Fruit fly (Drosophila melanogaster) whole organism, embryonic: Measurements from ENCODE around the gene CG14644.

Experiments used
- Bdp1 ChIP-seq: fragments of 200-800 bp; sonication (Bioruptor generic); optimal IDR thresholded peaks from 3 replicates; lab custom pipeline; 2016; ENCODE audit warnings: missing biosample characterization, missing genetic modification characterization
- Bgb ChIP-seq: fragments of 200-800 bp; sonication (Bioruptor generic); IDR thresholded peaks from 2 replicates; pipeline ENCODE4 v1.3.6; 2022; ENCODE audit warnings: missing biosample characterization, missing genetic modification characterization; ENCODE audit not compliant: partially characterized antibody
- CG11247 ChIP-seq: fragments of 200-800 bp; sonication (Bioruptor generic); IDR thresholded peaks from 2 replicates; pipeline ENCODE4 v1.3.6; 2022; ENCODE audit warnings: missing biosample characterization, missing genetic modification characterization
- CG11695 ChIP-seq: fragments of 200-800 bp; sonication (Bioruptor generic); IDR thresholded peaks from 3 replicates; pipeline ENCODE4 v1.3.6; 2022; ENCODE audit warnings: missing biosample characterization, missing genetic modification characterization
- CG11696 ChIP-seq: fragments of 200-800 bp; sonication (Bioruptor generic); IDR thresholded peaks from 2 replicates; pipeline ENCODE4 v1.3.6; 2022; ENCODE audit warnings: missing biosample characterization, missing genetic modification characterization
- CG12155 ChIP-seq: fragments of 200-800 bp; sonication (Bioruptor generic); optimal IDR thresholded peaks from 3 replicates; lab custom pipeline; 2016; ENCODE audit warnings: missing biosample characterization, missing genetic modification characterization
- CG12236 ChIP-seq: fragments of 200-800 bp; sonication (Bioruptor generic); optimal IDR thresholded peaks from 2 replicates; lab custom pipeline; 2016; ENCODE audit warnings: missing biosample characterization, missing genetic modification characterization
- CG12391 ChIP-seq: fragments of 200-800 bp; sonication (Bioruptor generic); optimal IDR thresholded peaks from 3 replicates; lab custom pipeline; 2018; ENCODE audit warnings: missing biosample characterization, mild to moderate bottlenecking, missing genetic modification characterization, moderate library complexity
- CG13287 ChIP-seq: fragments of 200-800 bp; sonication (Bioruptor generic); IDR thresholded peaks from 2 replicates; pipeline ENCODE4 v1.3.6; 2022; ENCODE audit warnings: missing biosample characterization, missing genetic modification characterization; ENCODE audit not compliant: partially characterized antibody
- CG14667 ChIP-seq: fragments of 200-800 bp; sonication (Bioruptor generic); IDR thresholded peaks from 2 replicates; pipeline ENCODE4 v1.3.6; 2022; ENCODE audit warnings: missing biosample characterization, missing genetic modification characterization
- CG1602 ChIP-seq: fragments of 200-800 bp; sonication (Bioruptor generic); optimal IDR thresholded peaks from 3 replicates; lab custom pipeline; 2016; ENCODE audit warnings: missing biosample characterization, missing genetic modification characterization
- CG18011 ChIP-seq: fragments of 200-800 bp; sonication (Bioruptor generic); optimal IDR thresholded peaks from 2 replicates; lab custom pipeline; 2017; ENCODE audit warnings: missing biosample characterization, missing genetic modification characterization, mild to moderate bottlenecking, moderate library complexity, missing genotype
- CG18262 ChIP-seq: fragments of 200-800 bp; optimal IDR thresholded peaks from 3 replicates; lab custom pipeline; 2019; ENCODE audit warnings: missing biosample characterization, mild to moderate bottlenecking, missing genetic modification characterization, moderate library complexity
- CG2712 ChIP-seq: fragments of 200-800 bp; optimal IDR thresholded peaks from 3 replicates; lab custom pipeline; 2019; ENCODE audit warnings: missing biosample characterization, mild to moderate bottlenecking, missing genetic modification characterization, moderate library complexity
- CG2889 ChIP-seq: fragments of 200-800 bp; sonication (Bioruptor generic); IDR thresholded peaks from 3 replicates; pipeline ENCODE4 v1.3.6; 2022; ENCODE audit warnings: missing biosample characterization, missing genetic modification characterization
- CG3847 ChIP-seq: fragments of 200-800 bp; sonication (Bioruptor generic); IDR thresholded peaks from 2 replicates; pipeline ENCODE4 v1.3.6; 2022; ENCODE audit warnings: missing biosample characterization, missing genetic modification characterization
- CG4854 ChIP-seq: fragments of 200-800 bp; sonication (Bioruptor generic); optimal IDR thresholded peaks from 2 replicates; lab custom pipeline; 2016; ENCODE audit warnings: missing biosample characterization, missing genetic modification characterization, inconsistent platforms
- CG6791 ChIP-seq: fragments of 200-800 bp; sonication (Bioruptor generic); IDR thresholded peaks from 3 replicates; pipeline ENCODE4 v1.3.6; 2022; ENCODE audit warnings: missing biosample characterization, missing genetic modification characterization; ENCODE audit not compliant: partially characterized antibody
- CG6854 ChIP-seq: fragments of 200-800 bp; sonication (Bioruptor generic); optimal IDR thresholded peaks from 3 replicates; lab custom pipeline; 2017; ENCODE audit warnings: missing biosample characterization, mild to moderate bottlenecking, missing genetic modification characterization
- CG8478 ChIP-seq: fragments of >200 bp; optimal IDR thresholded peaks from 2 replicates; lab custom pipeline; 2018
- CG9437 ChIP-seq: fragments of 200-800 bp; sonication (Bioruptor generic); optimal IDR thresholded peaks from 2 replicates; lab custom pipeline; 2018; ENCODE audit warnings: missing biosample characterization, mild to moderate bottlenecking, missing genetic modification characterization
- CG9609 ChIP-seq: fragments of 200-800 bp; sonication (Bioruptor generic); optimal IDR thresholded peaks from 3 replicates; lab custom pipeline; 2016; ENCODE audit warnings: missing biosample characterization, missing genetic modification characterization
- CG9876 ChIP-seq: fragments of 200-800 bp; sonication (Bioruptor generic); optimal IDR thresholded peaks from 2 replicates; lab custom pipeline; 2016; ENCODE audit warnings: missing biosample characterization, missing genetic modification characterization
- Dip3 ChIP-seq: fragments of 200-800 bp; sonication (Bioruptor generic); optimal IDR thresholded peaks from 3 replicates; lab custom pipeline; 2016; ENCODE audit warnings: missing biosample characterization, missing genetic modification characterization
- Drgx ChIP-seq: fragments of 200-800 bp; sonication (Bioruptor generic); IDR thresholded peaks from 2 replicates; pipeline ENCODE4 v1.3.6; 2022; ENCODE audit warnings: missing biosample characterization, missing genetic modification characterization
- E2f2 ChIP-seq: fragments of 200-800 bp; sonication (Bioruptor generic); IDR thresholded peaks from 2 replicates; pipeline ENCODE4 v1.3.6; 2022; ENCODE audit warnings: missing biosample characterization, missing genetic modification characterization
- Ets97D ChIP-seq: fragments of 200-800 bp; sonication (Bioruptor generic); optimal IDR thresholded peaks from 3 replicates; lab custom pipeline; 2016; ENCODE audit warnings: missing biosample characterization, missing genetic modification characterization
- H2.0 ChIP-seq: fragments of 200-800 bp; sonication (Bioruptor generic); IDR thresholded peaks from 2 replicates; pipeline ENCODE4 v1.3.6; 2022; ENCODE audit warnings: missing biosample characterization, missing genetic modification characterization
- Hey ChIP-seq: fragments of 200-800 bp; sonication (Bioruptor generic); optimal IDR thresholded peaks from 3 replicates; lab custom pipeline; 2018; ENCODE audit warnings: missing biosample characterization, mild to moderate bottlenecking, missing genetic modification characterization
- HmgZ ChIP-seq: fragments of 200-800 bp; sonication (Bioruptor generic); optimal IDR thresholded peaks from 2 replicates; lab custom pipeline; 2018; ENCODE audit warnings: missing biosample characterization, mild to moderate bottlenecking, missing genetic modification characterization
- Hr3 ChIP-seq: fragments of 200-800 bp; sonication (Bioruptor generic); optimal IDR thresholded peaks from 3 replicates; lab custom pipeline; 2016; ENCODE audit warnings: missing biosample characterization, missing genetic modification characterization
- Hr51 ChIP-seq, 2 experiments: fragments of 200-800 bp; sonication (Bioruptor generic); optimal IDR thresholded peaks; 2 replicates in 1 of 2; 3 replicates in 1 of 2; lab custom pipeline; 2016 to 2018; ENCODE audit warnings: missing biosample characterization in 2 of 2, missing genetic modification characterization in 2 of 2, mild to moderate bottlenecking in 1 of 2, moderate library complexity in 1 of 2
- NC2β ChIP-seq: fragments of 200-800 bp; sonication (Bioruptor generic); optimal IDR thresholded peaks from 2 replicates; lab custom pipeline; 2016; ENCODE audit warnings: missing biosample characterization, missing genetic modification characterization
- Pdp1 ChIP-seq, 2 experiments: fragments of 200-800 bp; sonication (Bioruptor generic); optimal IDR thresholded peaks; 3 replicates each; lab custom pipeline; 2016; ENCODE audit warnings: missing biosample characterization in 2 of 2, missing genetic modification characterization in 2 of 2, mild to moderate bottlenecking in 1 of 2, moderate library complexity in 1 of 2
- br ChIP-seq: fragments of >200 bp; optimal IDR thresholded peaks from 2 replicates; lab custom pipeline; 2017
- cad ChIP-seq: fragments of >200 bp; optimal IDR thresholded peaks from 2 replicates; lab custom pipeline; 2017; ENCODE audit warnings: missing biosample characterization, missing genetic modification characterization
- fd102C ChIP-seq: fragments of 200-800 bp; sonication (Bioruptor generic); optimal IDR thresholded peaks from 2 replicates; lab custom pipeline; 2018; ENCODE audit warnings: missing biosample characterization, mild to moderate bottlenecking, missing genetic modification characterization, moderate library complexity
- ken ChIP-seq: fragments of 200-800 bp; sonication (Bioruptor generic); IDR thresholded peaks from 3 replicates; pipeline ENCODE4 v1.3.6; 2022; ENCODE audit warnings: missing biosample characterization, missing genetic modification characterization
- nerfin-2 ChIP-seq: fragments of 200-800 bp; sonication (Bioruptor generic); IDR thresholded peaks from 2 replicates; pipeline ENCODE4 v1.3.6; 2022; ENCODE audit warnings: missing biosample characterization, missing genetic modification characterization; ENCODE audit not compliant: partially characterized antibody
- odd ChIP-seq: fragments of 200-800 bp; sonication (Bioruptor generic); optimal IDR thresholded peaks from 2 replicates; lab custom pipeline; 2017; ENCODE audit warnings: missing biosample characterization, mild to moderate bottlenecking, missing genetic modification characterization
- pzg ChIP-seq: fragments of 200-800 bp; sonication (Bioruptor generic); optimal IDR thresholded peaks from 3 replicates; lab custom pipeline; 2018; ENCODE audit warnings: missing biosample characterization, mild to moderate bottlenecking, missing genetic modification characterization, moderate library complexity
- ranshi ChIP-seq: fragments of 200-800 bp; sonication (Bioruptor generic); IDR thresholded peaks from 2 replicates; pipeline ENCODE4 v1.3.6; 2022; ENCODE audit warnings: missing biosample characterization, missing genetic modification characterization
- slou ChIP-seq: fragments of 200-800 bp; sonication (Bioruptor generic); optimal IDR thresholded peaks from 3 replicates; lab custom pipeline; 2016; ENCODE audit warnings: missing biosample characterization, missing genetic modification characterization
- sug ChIP-seq: fragments of 200-800 bp; optimal IDR thresholded peaks from 2 replicates; lab custom pipeline; 2019; ENCODE audit warnings: missing biosample characterization, mild to moderate bottlenecking, missing genetic modification characterization, moderate library complexity
- toy ChIP-seq: fragments of 200-800 bp; sonication (Bioruptor generic); IDR thresholded peaks from 2 replicates; pipeline ENCODE4 v1.3.6; 2022; ENCODE audit warnings: missing biosample characterization, missing genetic modification characterization
- trh ChIP-seq: fragments of 200-800 bp; sonication (Bioruptor generic); optimal IDR thresholded peaks from 2 replicates; lab custom pipeline; 2016; ENCODE audit warnings: missing biosample characterization, missing genetic modification characterization
- tx ChIP-seq: fragments of 200-800 bp; sonication (Bioruptor generic); optimal IDR thresholded peaks from 2 replicates; lab custom pipeline; 2016; ENCODE audit warnings: missing biosample characterization, missing genetic modification characterization
- unc-4 ChIP-seq: fragments of 200-800 bp; sonication (Bioruptor generic); IDR thresholded peaks from 2 replicates; pipeline ENCODE4 v1.3.6; 2022; ENCODE audit warnings: missing biosample characterization, missing genetic modification characterization; ENCODE audit not compliant: partially characterized antibody
- vfl ChIP-seq: fragments of 200-800 bp; sonication (Bioruptor generic); optimal IDR thresholded peaks from 2 replicates; lab custom pipeline; 2016; ENCODE audit warnings: missing biosample characterization, missing genetic modification characterization
- vnd ChIP-seq: fragments of 200-800 bp; sonication (Bioruptor generic); IDR thresholded peaks from 3 replicates; pipeline ENCODE4 v1.3.6; 2022; ENCODE audit warnings: missing biosample characterization, missing genetic modification characterization; ENCODE audit not compliant: partially characterized antibody

Gene CG14644

dm6 chr3R:4215264-4215993, 37.4 kb downstream of the CG14644 start, which contains the start of gene CG14636 (continued):
- TF ChIP-seq pzg (GFP tag; lab: Kevin White, UChicago) (no peak), Hr51 (GFP tag; optimal IDR thresholded peaks at IDR 0.05; lab: Kevin White, UChicago) (peak in 1 of 2 experiments; percentile 86), Bdp1 (GFP tag; lab: Kevin White, UChicago) (peak; percentile 36), Drgx (GFP tag; lab: Robert Waterston, UW) (peak; percentile 83), CG11695 (GFP tag; lab: Robert Waterston, UW) (peak; percentile 84), CG18011 (GFP tag; lab: Kevin White, UChicago) (peak; percentile 48), CG6854 (GFP tag; lab: Kevin White, UChicago) (peak; percentile 75), trh (GFP tag; lab: Kevin White, UChicago) (no peak), Pdp1 (GFP tag; optimal IDR thresholded peaks at IDR 0.05; lab: Kevin White, UChicago) (peak; percentile 74 to 92), vnd (GFP tag; lab: Robert Waterston, UW) (0 out of 3 replicates have a peak, but pooled peaks have one; percentile 24), tx (peak; percentile 72), Hr3 (GFP tag; lab: Kevin White, UChicago) (peak; percentile 42), odd (peak; percentile 66), CG13287 (GFP tag; lab: Robert Waterston, UW) (peak; percentile 52), CG11247 (GFP tag; lab: Robert Waterston, UW) (peak; percentile 61), CG1602 (GFP tag; lab: Kevin White, UChicago) (peak; percentile 46), sug (tag; lab: Kevin White, UChicago) (peak; percentile 72), CG18262 (tag; lab: Kevin White, UChicago) (peak; percentile 21), CG2889 (GFP tag; lab: Robert Waterston, UW) (no peak), NC2β (GFP tag; lab: Kevin White, UChicago) (peak; percentile 62), CG14667 (GFP tag; lab: Robert Waterston, UW) (peak; percentile 70), toy (GFP tag; lab: Robert Waterston, UW) (0 out of 2 replicates have a peak, but pooled peaks have one; percentile 15), unc-4 (GFP tag; lab: Robert Waterston, UW) (no peak), H2.0 (GFP tag; lab: Robert Waterston, UW) (peak; percentile 57; the same call in 1 of the 2 replicates), CG6791 (no peak), nerfin-2 (0 out of 2 replicates have a peak, but pooled peaks have one; percentile 32), vfl (GFP tag; lab: Kevin White, UChicago) (no peak), E2f2 (GFP tag; lab: Robert Waterston, UW) (peak; percentile 60), CG9609 (GFP tag; lab: Kevin White, UChicago) (peak; percentile 78), CG3847 (GFP tag; lab: Robert Waterston, UW) (peak; percentile 75), CG9437 (GFP tag; lab: Kevin White, UChicago) (peak; percentile 31), cad (no peak), Bgb (GFP tag; lab: Robert Waterston, UW) (peak; percentile 58; the same call in 1 of the 2 replicates), ken (GFP tag; lab: Robert Waterston, UW) (no peak), Dip3 (GFP tag; lab: Kevin White, UChicago) (peak; percentile 51), fd102C (GFP tag; lab: Kevin White, UChicago) (no peak), br (lab: Kevin White, UChicago) (no peak), Hey (tag; lab: Kevin White, UChicago) (no peak), HmgZ (peak; percentile 79), Ets97D (GFP tag; lab: Kevin White, UChicago) (peak; percentile 14), CG11696 (GFP tag; lab: Robert Waterston, UW) (peak; percentile 32; the same call in 1 of the 2 replicates), CG8478 (lab: Kevin White, UChicago) (no peak), CG4854 (peak; percentile 4), CG12391 (tag; lab: Kevin White, UChicago) (peak; percentile 47), ranshi (peak; percentile 48; the same call in 1 of the 2 replicates), CG2712 (tag; lab: Kevin White, UChicago) (peak; percentile 43), CG12236 (no peak), slou (GFP tag; lab: Kevin White, UChicago) (peak; percentile 35), CG12155 (GFP tag; lab: Kevin White, UChicago) (peak; percentile 54), CG9876 (peak; percentile 49)
